Worm (Caenorhabditis elegans): ENCODE results near the gene mtss-1.
A peak's percentile ranks its signal among the peaks of the same experiment; 100 is the strongest.

Gene mtss-1

ce11 chrIII:8749487-8749886 lies 18.6 kb upstream of the mtss-1 start, which contains the start of gene sma-2:
TSS of gene sma-2 (plus strand) at chrIII:8749680.
- TF ChIP-seq ceh-39 (tag; optimal IDR thresholded peaks at IDR 0.05) (no peak), M03D4.4 (tag; optimal IDR thresholded peaks at IDR 0.05) (no peak), bed-3 (GFP tag; optimal IDR thresholded peaks at IDR 0.05) (no peak), nhr-237 (tag; optimal IDR thresholded peaks at IDR 0.05) (peak; percentile 7), sptf-1 (tag; optimal IDR thresholded peaks at IDR 0.05) (no peak), blmp-1 (tag; optimal IDR thresholded peaks at IDR 0.05) (no peak), mep-1 (tag; optimal IDR thresholded peaks at IDR 0.05) (no peak), hlh-1 (tag; optimal IDR thresholded peaks at IDR 0.05) (no peak), pha-4 (tag; optimal IDR thresholded peaks at IDR 0.05) (peak; percentile 50), nhr-28 (tag; optimal IDR thresholded peaks at IDR 0.05) (no peak), elt-1 (tag; optimal IDR thresholded peaks at IDR 0.05; ENCODE audit: borderline replicate concordance, insufficient read depth) (no peak), tbx-8 (GFP tag; optimal IDR thresholded peaks at IDR 0.05) (no peak), lin-13 (tag; optimal IDR thresholded peaks at IDR 0.05) (no peak), nhr-12 (tag; optimal IDR thresholded peaks at IDR 0.05) (no peak), mls-2 (tag; optimal IDR thresholded peaks at IDR 0.05) (no peak), unc-39 (tag; optimal IDR thresholded peaks at IDR 0.05) (no peak), unc-120 (tag; optimal IDR thresholded peaks at IDR 0.05; ENCODE audit: poor library complexity, severe bottlenecking) (no peak), unc-62 (GFP tag; optimal IDR thresholded peaks at IDR 0.05) (no peak)

ce11 chrIII:8750606-8751005 lies 17.5 kb upstream of the mtss-1 start, which contains the start of gene ugtp-1:
TSS of gene ugtp-1 (minus strand) at chrIII:8750706.
- TF ChIP-seq elt-1 (tag; optimal IDR thresholded peaks at IDR 0.05; ENCODE audit: borderline replicate concordance, insufficient read depth) (peak; percentile 1), unc-120 (tag; optimal IDR thresholded peaks at IDR 0.05; ENCODE audit: poor library complexity, severe bottlenecking) (no peak)

ce11 chrIII:8754682-8755081 lies 13.4 kb upstream of the mtss-1 start, which contains the start of gene tomm-70:
TSS of gene tomm-70 (minus strand) at chrIII:8754750.
- TF ChIP-seq unc-120 (tag; optimal IDR thresholded peaks at IDR 0.05; ENCODE audit: poor library complexity, severe bottlenecking) (no peak), nhr-2 (tag; optimal IDR thresholded peaks at IDR 0.05) (no peak), ceh-39 (tag; optimal IDR thresholded peaks at IDR 0.05) (no peak), blmp-1 (tag; optimal IDR thresholded peaks at IDR 0.05) (no peak), ceh-43 (GFP tag; optimal IDR thresholded peaks at IDR 0.05) (no peak), unc-62 (GFP tag; optimal IDR thresholded peaks at IDR 0.05) (no peak), drap-1 (GFP tag; optimal IDR thresholded peaks at IDR 0.05) (no peak), nhr-12 (tag; optimal IDR thresholded peaks at IDR 0.05) (no peak), mls-2 (tag; optimal IDR thresholded peaks at IDR 0.05) (no peak), hlh-1 (tag; optimal IDR thresholded peaks at IDR 0.05) (no peak), unc-39 (tag; optimal IDR thresholded peaks at IDR 0.05) (no peak), mab-5 (tag; optimal IDR thresholded peaks at IDR 0.05) (no peak), M03D4.4 (tag; optimal IDR thresholded peaks at IDR 0.05) (no peak), bed-3 (GFP tag; optimal IDR thresholded peaks at IDR 0.05) (no peak)

ce11 chrIII:8761040-8761654 lies 7.0 kb upstream of the mtss-1 start, which contains the start of gene aak-1:
TSS of gene aak-1 (minus strand) at chrIII:8761090.
- TF ChIP-seq sem-2 (GFP tag; optimal IDR thresholded peaks at IDR 0.05): no peak
- no peak for TF ChIP-seq flh-1 (GFP tag; optimal IDR thresholded peaks at IDR 0.05)
- no peak for TF ChIP-seq nhr-2 (tag; optimal IDR thresholded peaks at IDR 0.05)
- no peak for TF ChIP-seq ceh-43 (GFP tag; optimal IDR thresholded peaks at IDR 0.05)
- TF ChIP-seq lin-13 (tag; optimal IDR thresholded peaks at IDR 0.05): no peak
- TF ChIP-seq nhr-28 (tag; optimal IDR thresholded peaks at IDR 0.05): no peak
- no peak for TF ChIP-seq zip-8 (tag; optimal IDR thresholded peaks at IDR 0.05)
- no peak for TF ChIP-seq pha-4 (tag; optimal IDR thresholded peaks at IDR 0.05)
- no peak for TF ChIP-seq blmp-1 (tag; optimal IDR thresholded peaks at IDR 0.05)
- no peak for TF ChIP-seq sptf-1 (tag; optimal IDR thresholded peaks at IDR 0.05)
- TF ChIP-seq ces-1 (GFP tag; optimal IDR thresholded peaks at IDR 0.05): no peak
- TF ChIP-seq ham-2 (GFP tag; optimal IDR thresholded peaks at IDR 0.05): no peak
- TF ChIP-seq M03D4.4 (tag; optimal IDR thresholded peaks at IDR 0.05): no peak

- TF ChIP-seq snpc-4 (tag; optimal IDR thresholded peaks at IDR 0.05) (no peak), lin-13 (tag; optimal IDR thresholded peaks at IDR 0.05) (no peak), nhr-76 (tag; optimal IDR thresholded peaks at IDR 0.05) (no peak), drap-1 (GFP tag; optimal IDR thresholded peaks at IDR 0.05) (no peak), hlh-1 (tag; optimal IDR thresholded peaks at IDR 0.05) (no peak), mab-5 (tag; optimal IDR thresholded peaks at IDR 0.05) (no peak), zip-8 (tag; optimal IDR thresholded peaks at IDR 0.05) (no peak), nhr-237 (tag; optimal IDR thresholded peaks at IDR 0.05) (no peak), ham-2 (GFP tag; optimal IDR thresholded peaks at IDR 0.05) (no peak), sem-2 (GFP tag; optimal IDR thresholded peaks at IDR 0.05) (no peak), lsy-2 (tag; optimal IDR thresholded peaks at IDR 0.05) (no peak), nhr-12 (tag; optimal IDR thresholded peaks at IDR 0.05) (no peak), pha-4 (tag; optimal IDR thresholded peaks at IDR 0.05) (no peak), ztf-11 (tag; optimal IDR thresholded peaks at IDR 0.05) (no peak), blmp-1 (tag; optimal IDR thresholded peaks at IDR 0.05) (no peak)
Measured at ce11 chrIII:8762016-8762415, 6.1 kb upstream of the mtss-1 start.
